Fruit fly (Drosophila melanogaster) whole organism, wandering third instar larva: ENCODE data around the gene Dyro.

ENCODE experiments used
- CG9705 ChIP-seq: fragments of 200-800 bp; sonication (Bioruptor generic); optimal IDR thresholded peaks from 2 replicates; lab custom pipeline; 2018; ENCODE audit warnings: missing biosample characterization, mild to moderate bottlenecking, missing genetic modification characterization
- Dif ChIP-seq: fragments of 200-275, 200-300 bp; sonication (Bioruptor generic); optimal IDR thresholded peaks from 2 replicates; lab custom pipeline; 2018; ENCODE audit warnings: missing biosample characterization, missing genetic modification characterization; ENCODE audit not compliant: partially characterized antibody
- Hr83 ChIP-seq: fragments of 200-300 bp; sonication (Bioruptor generic); optimal IDR thresholded peaks from 2 replicates; lab custom pipeline; 2016; ENCODE audit warnings: missing biosample characterization, mild to moderate bottlenecking, missing genetic modification characterization, moderate library complexity; ENCODE audit not compliant: poor library complexity, severe bottlenecking
- foxo ChIP-seq, 2 experiments: fragments of 200-800 bp; sonication (Bioruptor generic); optimal IDR thresholded peaks; 2 replicates in 1 of 2; 3 replicates in 1 of 2; lab custom pipeline; 2016 to 2017; ENCODE audit warnings: missing biosample characterization in 2 of 2, missing genetic modification characterization in 2 of 2

- TF ChIP-seq Dif (no peak), CG9705 (no peak), Hr83 (no peak), foxo (GFP tag; optimal IDR thresholded peaks at IDR 0.05; lab: Kevin White, UChicago) (no peak)
Observed at dm6 chr3L:11306145-11307031, 10.7 kb upstream of the Dyro start.
